Worm (Caenorhabditis elegans): Measurements from ENCODE around the gene srg-40.

ce11 chrV:11198094-11198493, 33.7 kb upstream of the srg-40 start:
- no peak for TF ChIP-seq W03F9.2 (tag; optimal IDR thresholded peaks at IDR 0.05)
- no peak for TF ChIP-seq him-1 (tag; optimal IDR thresholded peaks at IDR 0.05)
- TF ChIP-seq dao-5 (tag; optimal IDR thresholded peaks at IDR 0.05): no peak
